Worm (Caenorhabditis elegans): Measurements from ENCODE around the gene clec-4.

Gene clec-4

DNA sequence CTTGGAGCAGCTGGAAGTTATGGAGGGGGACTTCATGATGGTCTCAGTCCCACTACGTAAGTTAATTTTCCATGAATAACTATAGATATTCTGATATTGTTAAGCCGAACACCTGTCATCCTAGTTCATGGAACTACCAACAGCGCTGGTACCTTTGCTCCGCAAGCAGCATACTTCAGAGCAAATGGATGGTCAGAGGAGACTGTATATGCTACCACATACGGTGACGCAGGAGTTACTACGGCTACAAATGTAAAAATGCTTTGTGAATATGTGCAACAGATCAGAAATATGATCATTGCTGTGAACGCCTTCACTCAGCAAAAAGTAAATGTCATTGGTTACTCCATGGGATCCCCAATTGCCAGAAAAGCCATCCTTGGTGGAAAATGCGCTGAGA lies 25.2 kb upstream of the clec-4 start:
- TF ChIP-seq T26A5.8 (tag; optimal IDR thresholded peaks at IDR 0.05), result no peak
- no peak for TF ChIP-seq hmg-1.2 (GFP tag; IDR thresholded peaks at IDR 0.05)
- no peak for TF ChIP-seq let-607 (tag; optimal IDR thresholded peaks at IDR 0.05)
- no peak for TF ChIP-seq sptf-2 (GFP tag; optimal IDR thresholded peaks at IDR 0.05)
- TF ChIP-seq ceh-91 (GFP tag; IDR thresholded peaks at IDR 0.05), result no peak
- no peak for TF ChIP-seq mxl-1 (tag; optimal IDR thresholded peaks at IDR 0.05)
- no peak for TF ChIP-seq ztf-25 (GFP tag; IDR thresholded peaks at IDR 0.05)
- TF ChIP-seq bed-2 (GFP tag; IDR thresholded peaks at IDR 0.05), result no peak
- TF ChIP-seq ceh-58 (GFP tag; IDR thresholded peaks at IDR 0.05), result no peak

DNA sequence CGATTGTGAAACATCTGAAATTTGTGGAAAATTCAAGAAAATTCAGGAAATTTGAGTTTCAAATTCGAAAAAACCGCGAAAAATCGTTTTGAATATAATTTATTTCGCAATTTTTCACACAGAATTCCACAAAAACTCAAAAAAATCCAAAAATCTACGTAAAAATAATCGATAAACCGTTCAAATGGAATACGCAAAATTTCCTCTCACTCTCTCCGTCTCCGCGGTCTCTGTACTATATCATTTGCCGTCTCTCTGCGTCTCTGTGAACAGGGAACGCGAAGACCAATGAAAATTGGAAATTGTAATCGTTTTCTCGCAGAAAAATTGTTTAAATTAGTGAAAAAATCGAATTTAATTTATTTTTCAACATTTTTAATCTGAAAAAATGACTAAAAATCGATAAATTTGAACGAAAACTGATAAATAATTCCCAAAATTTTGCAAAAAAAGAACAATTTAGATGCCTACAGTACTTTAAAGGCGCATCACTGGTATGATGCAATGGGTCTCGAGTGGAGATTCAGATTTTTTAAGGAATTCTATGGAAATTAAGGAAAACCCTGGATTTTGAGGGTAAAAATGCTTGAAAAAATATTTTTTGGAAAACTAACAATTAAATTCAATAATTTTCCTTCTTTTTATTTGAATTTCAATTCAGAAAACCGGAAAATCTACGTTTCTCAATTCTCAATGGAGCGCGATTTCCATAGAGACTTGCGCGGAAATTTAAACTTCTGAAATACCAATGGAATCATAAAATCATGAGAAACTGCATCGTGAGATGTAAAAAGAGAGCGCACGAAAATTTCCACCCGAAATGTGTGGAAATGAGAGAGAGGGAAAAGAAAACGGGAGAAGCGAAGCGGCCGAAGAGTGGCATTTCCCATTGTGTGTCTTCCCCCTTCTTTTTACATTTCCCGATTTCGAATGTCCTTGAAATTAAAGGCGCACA lies 23.0 kb upstream of the clec-4 start, which contains the start of the genes ceh-100 and lips-15:
Gene ceh-100, minus strand, starts transcription at position 14 of the 955 bp plus-strand sequence.
Gene lips-15, plus strand, starts transcription at position 720 of the 955 bp plus-strand sequence.
- TF ChIP-seq T26A5.8 (tag; optimal IDR thresholded peaks at IDR 0.05) (no peak), efl-1 (GFP tag; optimal IDR thresholded peaks at IDR 0.05) (peak; percentile 28), ekl-4 (GFP tag; IDR thresholded peaks at IDR 0.05) (no peak), F49E8.2 (tag; optimal IDR thresholded peaks at IDR 0.05; ENCODE audit: insufficient read depth) (no peak), D2030.7 (GFP tag; IDR thresholded peaks at IDR 0.05) (peak; percentile 46; the same call in 1 of the 2 replicates), lin-54 (GFP tag; optimal IDR thresholded peaks at IDR 0.05) (peak; percentile 27), ceh-100 (GFP tag; IDR thresholded peaks at IDR 0.05) (peak; percentile 37; the same call in 1 of the 2 replicates), die-1 (tag; optimal IDR thresholded peaks at IDR 0.05) (no peak), xnd-1 (tag; optimal IDR thresholded peaks at IDR 0.05) (peak; percentile 72), dpl-1 (GFP tag; optimal IDR thresholded peaks at IDR 0.05) (no peak), lir-1 (GFP tag; conservative IDR thresholded peaks at IDR 0.05) (no peak), pbrm-1 (GFP tag; IDR thresholded peaks at IDR 0.05) (no peak), pha-4 (tag; optimal IDR thresholded peaks at IDR 0.05) (no peak), dox-1 (GFP tag; IDR thresholded peaks at IDR 0.05) (no peak), hmg-1.2 (GFP tag; IDR thresholded peaks at IDR 0.05) (peak; percentile 96), mel-28 (tag; optimal IDR thresholded peaks at IDR 0.05; ENCODE audit: borderline replicate concordance) (no peak), mcd-1 (GFP tag; IDR thresholded peaks at IDR 0.05) (peak; percentile 13; the same call in 1 of the 2 replicates), ceh-91 (GFP tag; IDR thresholded peaks at IDR 0.05) (0 out of 2 replicates have a peak, but pooled peaks have one; percentile 17), akir-1 (GFP tag; optimal IDR thresholded peaks at IDR 0.05) (no peak), zim-3 (tag; optimal IDR thresholded peaks at IDR 0.05) (no peak), F33H1.4 (GFP tag; IDR thresholded peaks at IDR 0.05) (peak; percentile 80), madf-8 (GFP tag; conservative IDR thresholded peaks at IDR 0.05) (0 out of 2 replicates have a peak, but pooled peaks have one; percentile 12), lsl-1 (GFP tag; optimal IDR thresholded peaks at IDR 0.05) (peak; percentile 84), F52B5.7 (tag; optimal IDR thresholded peaks at IDR 0.05) (no peak)

DNA sequence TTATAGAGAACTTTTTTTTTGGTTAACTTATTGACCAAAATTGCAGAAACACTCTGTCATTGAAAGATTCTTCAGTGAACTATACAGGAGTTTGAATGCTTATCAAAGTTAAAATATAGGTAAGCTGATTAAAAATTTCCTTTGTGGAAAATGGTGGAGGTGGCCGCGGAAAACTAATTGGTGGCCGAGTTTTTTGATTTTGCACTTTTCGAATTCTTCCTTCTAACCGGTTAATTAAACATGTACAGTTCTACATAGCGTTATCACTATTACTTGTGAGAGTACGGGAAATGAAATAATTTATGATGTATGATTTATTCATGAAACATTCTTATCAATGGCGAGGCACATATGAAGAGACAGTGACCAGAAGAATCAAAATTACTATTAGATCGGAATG lies 3.2 kb downstream of the clec-4 start, which contains the start of gene clec-8:
Gene clec-8, minus strand, starts transcription at position 308 of the 400 bp plus-strand sequence.
- TF ChIP-seq nhr-80 (tag; optimal IDR thresholded peaks at IDR 0.05), result peak; percentile 85
- TF ChIP-seq madf-6 (GFP tag; IDR thresholded peaks at IDR 0.05), result no peak
- no peak for TF ChIP-seq zfh-2 (GFP tag; conservative IDR thresholded peaks at IDR 0.05)
- TF ChIP-seq dpl-1 (GFP tag; optimal IDR thresholded peaks at IDR 0.05), result no peak
- no peak for TF ChIP-seq mcd-1 (GFP tag; IDR thresholded peaks at IDR 0.05)
- no peak for TF ChIP-seq rcor-1 (GFP tag; IDR thresholded peaks at IDR 0.05)
- no peak for TF ChIP-seq attf-6 (GFP tag; IDR thresholded peaks at IDR 0.05)
- TF ChIP-seq K12H6.12 (tag; optimal IDR thresholded peaks at IDR 0.05), result no peak
- TF ChIP-seq dox-1 (GFP tag; IDR thresholded peaks at IDR 0.05), result 0 out of 2 replicates have a peak, but pooled peaks have one; percentile 12
- TF ChIP-seq aptf-3 (GFP tag; IDR thresholded peaks at IDR 0.05), result no peak
- no peak for TF ChIP-seq T26A5.8 (tag; optimal IDR thresholded peaks at IDR 0.05)
- TF ChIP-seq F52B5.7 (tag; optimal IDR thresholded peaks at IDR 0.05), result no peak
- no peak for TF ChIP-seq madf-10 (tag; optimal IDR thresholded peaks at IDR 0.05)
- no peak for TF ChIP-seq snpc-1.3 (tag; optimal IDR thresholded peaks at IDR 0.05; ENCODE audit: insufficient read depth)
- no peak for TF ChIP-seq mes-4 (tag; optimal IDR thresholded peaks at IDR 0.05)
- no peak for TF ChIP-seq nhr-27 (tag; optimal IDR thresholded peaks at IDR 0.05)
- TF ChIP-seq somi-1 (GFP tag; optimal IDR thresholded peaks at IDR 0.05), result no peak

Data from whole organism, young adult.